Fruit fly (Drosophila melanogaster) whole organism, larva: ENCODE data around the gene CG11892.
A peak's percentile ranks its signal among the peaks of the same experiment; 100 is the strongest.

Source experiments
- noc ChIP-seq: fragments of 200-800 bp; sonication (Bioruptor generic); optimal IDR thresholded peaks from 3 replicates; lab custom pipeline; 2019; ENCODE audit warnings: missing biosample characterization, mild to moderate bottlenecking, missing genetic modification characterization, moderate library complexity

The CG11892 gene

dm6 chr3R:25322657-25323056, 41.3 kb downstream of the CG11892 start, which contains the start of gene CG10562:
TSS of gene CG10562 (minus strand) at chr3R:25322757.
- TF ChIP-seq noc (tag; lab: Kevin White, UChicago): no peak

dm6 chr3R:25329079-25329478, 47.7 kb downstream of the CG11892 start, which contains the start of gene CHKov1:
TSS of gene CHKov1 (minus strand) at chr3R:25329316.
- TF ChIP-seq noc (tag; lab: Kevin White, UChicago): peak; percentile 48

dm6 chr3R:25331103-25331502, 49.8 kb downstream of the CG11892 start, which contains the start of gene CHKov2:
TSS of gene CHKov2 (minus strand) at chr3R:25331203.
- no peak for TF ChIP-seq noc (tag; lab: Kevin White, UChicago)
